Fruit fly (Drosophila melanogaster): ENCODE measurements around the gene CG46467.

DNA sequence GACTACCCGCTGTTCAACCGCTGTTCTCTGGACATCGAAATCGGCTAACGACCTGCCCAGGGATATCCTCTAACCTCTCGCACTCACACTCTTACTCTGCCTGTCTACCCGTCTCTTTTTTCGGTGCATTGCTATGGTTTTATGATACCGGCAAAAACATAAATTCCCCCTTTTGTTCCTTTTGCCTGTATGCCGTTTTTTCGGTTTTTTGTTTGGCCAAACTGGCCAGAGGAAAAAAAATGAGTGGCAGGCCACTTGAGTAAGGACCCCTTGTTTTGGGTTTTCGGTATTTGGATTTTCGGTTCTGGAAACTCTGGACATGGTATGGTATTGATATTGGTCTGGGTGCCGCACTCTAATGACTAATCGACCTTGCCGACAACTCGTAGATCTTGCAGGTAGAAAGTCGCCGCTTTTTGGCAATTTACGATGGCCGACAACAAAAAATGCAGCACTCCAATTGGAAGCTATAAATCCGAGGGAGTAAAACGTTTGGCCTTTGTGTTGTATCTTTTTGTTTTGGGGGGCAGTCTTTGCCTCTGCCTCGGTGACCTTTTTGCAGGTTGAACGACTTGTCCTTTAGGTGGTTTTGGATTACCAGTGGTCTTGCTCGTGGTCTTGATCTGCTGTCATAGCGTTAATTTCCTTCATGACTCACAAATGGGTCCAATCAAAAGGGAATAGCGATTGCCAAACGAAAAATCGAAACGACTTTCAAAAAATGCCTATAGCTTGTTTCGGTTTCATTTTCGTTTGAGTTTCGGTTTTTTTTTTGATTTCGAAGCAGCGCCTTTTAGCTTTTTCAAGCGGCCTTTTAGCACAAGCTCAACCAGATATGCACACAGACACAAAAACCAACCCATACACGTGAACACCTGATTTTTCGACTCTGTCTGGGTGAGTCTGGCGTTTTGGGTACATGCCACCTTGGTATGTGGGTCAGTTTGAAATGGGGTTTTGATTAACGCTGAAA is 5.7 kb downstream of the CG46467 start:
- TF ChIP-seq EcR (GFP tag; optimal IDR thresholded peaks at IDR 0.05) (no peak), usp (GFP tag; optimal IDR thresholded peaks at IDR 0.05) (no peak)
